Worm (Caenorhabditis elegans) whole organism, young adult: ENCODE results near the gene unc-36.

ENCODE experiments used
- F49E8.2 ChIP-seq: sonication (generic microtip); optimal IDR thresholded peaks from 3 replicates; lab custom pipeline; 2017; ENCODE audit warnings: missing genetic modification characterization, mild to moderate bottlenecking, missing compliant biosample characterization, antibody characterized with exemption, moderate library complexity; ENCODE audit not compliant: insufficient read depth
- ama-1 ChIP-seq, 3 experiments: fragments of 150-350 bp in 1 of 3; sonication (generic microtip) in 2 of 3; optimal IDR thresholded peaks; 2 replicates each; lab custom pipeline; 2014 to 2018; ENCODE audit warnings: missing biosample characterization in 2 of 3, missing genetic modification characterization in 2 of 3, missing genetic modification reagents in 2 of 3
- ceh-79 ChIP-seq: sonication (generic microtip); optimal IDR thresholded peaks from 2 replicates; lab custom pipeline; 2017; ENCODE audit warnings: mild to moderate bottlenecking, missing genetic modification characterization, missing compliant biosample characterization
- mel-28 ChIP-seq: sonication (generic microtip); optimal IDR thresholded peaks from 2 replicates; lab custom pipeline; 2016; ENCODE audit warnings: borderline replicate concordance, mild to moderate bottlenecking, missing genetic modification characterization, missing compliant biosample characterization
- pha-4 ChIP-seq: fragments of 150-350 bp; sonication (generic microtip); optimal IDR thresholded peaks from 2 replicates; lab custom pipeline; 2014; ENCODE audit warnings: missing biosample characterization, missing genetic modification reagents, missing genetic modification characterization
- unc-130 ChIP-seq: sonication (generic microtip); optimal IDR thresholded peaks from 2 replicates; lab custom pipeline; 2016; ENCODE audit warnings: missing genetic modification reagents, missing genetic modification characterization, missing compliant biosample characterization
- unc-62 ChIP-seq: fragments of 150-350 bp; optimal IDR thresholded peaks from 2 replicates; lab custom pipeline; 2014; ENCODE audit warnings: missing biosample characterization, missing genetic modification reagents, missing genetic modification characterization

ce11 chrIII:8209775-8210174 is 8.8 kb upstream of the unc-36 start, which contains the start of gene C30A5.10:
- TF ChIP-seq unc-62 (no peak), unc-130 (GFP tag; lab: Kevin White, UChicago) (no peak), F49E8.2 (no peak), ama-1 (optimal IDR thresholded peaks at IDR 0.05; lab: Kevin White, UChicago) (no peak), ama-1 (GFP tag; optimal IDR thresholded peaks at IDR 0.05; lab: Kevin White, UChicago) (no peak), mel-28 (tag; lab: Kevin White, UChicago) (no peak), pha-4 (no peak), ceh-79 (tag; lab: Kevin White, UChicago) (no peak)
